Worm (Caenorhabditis elegans): Measurements from ENCODE around the gene str-48.
A peak's percentile ranks its signal among the peaks of the same experiment; 100 is the strongest.

DNA sequence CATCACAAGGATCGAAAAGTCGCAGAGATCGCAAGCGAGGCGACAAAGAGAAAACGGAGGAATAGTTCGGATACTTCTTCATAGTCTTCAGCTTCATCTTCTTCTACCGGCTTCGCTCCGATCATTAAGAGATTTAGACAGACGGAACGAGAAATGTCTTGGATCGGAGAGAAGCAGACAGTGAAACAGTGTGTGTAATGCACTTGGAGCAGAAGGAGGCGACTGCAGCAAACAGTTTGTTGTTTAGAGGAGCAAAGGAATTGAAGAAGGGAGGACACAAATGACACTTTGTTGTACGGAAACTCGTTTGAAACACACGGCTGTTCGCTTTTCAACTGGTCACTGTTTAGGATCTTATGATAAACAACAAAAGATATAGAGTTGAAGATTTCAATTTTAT is 22.4 kb upstream of the str-48 start:
- TF ChIP-seq pag-3 (tag; optimal IDR thresholded peaks at IDR 0.05; ENCODE audit: borderline replicate concordance) (no peak), elt-2 (tag; optimal IDR thresholded peaks at IDR 0.05) (no peak), ceh-9 (tag; optimal IDR thresholded peaks at IDR 0.05) (no peak), unc-3 (GFP tag; conservative IDR thresholded peaks at IDR 0.05) (no peak), unc-3 (tag; optimal IDR thresholded peaks at IDR 0.05) (no peak), npax-4 (tag; optimal IDR thresholded peaks at IDR 0.05) (no peak), pqm-1 (tag; optimal IDR thresholded peaks at IDR 0.05) (no peak), T23F11.4 (GFP tag; optimal IDR thresholded peaks at IDR 0.05) (no peak), ceh-18 (tag; optimal IDR thresholded peaks at IDR 0.05) (peak; percentile 46), pha-4 (tag; optimal IDR thresholded peaks at IDR 0.05) (no peak), nhr-11 (tag; optimal IDR thresholded peaks at IDR 0.05) (no peak), F13H6.1 (tag; optimal IDR thresholded peaks at IDR 0.05) (no peak), tbx-7 (tag; optimal IDR thresholded peaks at IDR 0.05) (no peak), pax-1 (tag; optimal IDR thresholded peaks at IDR 0.05) (no peak)
